Worm (Caenorhabditis elegans): Measurements from ENCODE around the gene Y27F2A.8.
"Not testable (repeated sequence)": the region's sequence is repeated elsewhere in the genome, so short reads cannot be mapped to it uniquely, and the experiment has no call there.

DNA sequence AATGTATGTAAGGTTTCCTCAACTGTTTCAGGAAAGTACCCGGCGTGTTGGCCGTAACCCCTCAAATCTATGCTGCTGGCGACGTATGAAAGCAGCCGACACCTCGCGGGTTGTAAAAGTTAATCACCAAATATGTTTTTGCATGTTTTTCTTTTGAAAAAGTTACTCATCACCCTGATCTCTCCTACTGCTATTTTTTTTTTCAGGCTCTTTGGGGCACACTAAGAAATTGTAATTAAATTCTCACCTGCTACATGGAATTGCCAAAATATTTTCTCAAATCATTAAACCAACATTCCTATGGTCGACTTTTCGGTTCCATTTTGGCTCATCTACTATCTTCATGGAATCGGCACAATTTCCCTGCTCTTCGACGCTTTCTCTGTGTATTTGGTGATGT is 1.3 kb downstream of the Y27F2A.8 start, which contains the start of gene sri-78:
- TF ChIP-seq npax-4, nhr-11 (tag; optimal IDR thresholded peaks at IDR 0.05): not testable (repeated sequence)

All from whole organism, late embryonic.